Fruit fly (Drosophila melanogaster): Measurements from ENCODE around the gene hth.

hth gene

DNA sequence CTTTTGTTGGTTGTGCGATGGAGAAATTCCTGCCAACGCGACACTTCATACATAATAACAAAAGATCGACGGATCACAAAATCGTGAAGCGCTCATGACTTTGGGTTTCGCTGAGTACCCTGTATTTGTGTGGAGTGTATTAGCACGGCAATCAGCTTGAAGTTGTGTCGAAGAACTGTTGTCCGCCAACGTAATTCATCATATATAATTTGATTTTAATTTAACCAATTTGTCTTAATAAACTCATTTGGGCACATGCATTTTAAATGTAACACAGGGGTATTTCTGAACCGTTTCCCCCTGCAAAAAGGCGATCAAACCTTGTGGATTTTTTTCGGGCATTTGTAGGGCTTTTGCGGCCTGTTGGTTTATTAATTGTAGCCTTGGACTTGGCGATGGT lies 59.8 kb downstream of the hth start (continued):
- peak; percentile 7 for TF ChIP-seq bcd (GFP tag; optimal IDR thresholded peaks at IDR 0.05)
- peak; percentile 23 for TF ChIP-seq CG7839 (tag; optimal IDR thresholded peaks at IDR 0.05)
- no peak for TF ChIP-seq jigr1 (GFP tag; IDR thresholded peaks at IDR 0.05)
- peak; percentile 3 for TF ChIP-seq grau (tag; optimal IDR thresholded peaks at IDR 0.05)
- peak; percentile 48 for TF ChIP-seq slbo (GFP tag; IDR thresholded peaks at IDR 0.05)
- no peak for TF ChIP-seq BtbVII (GFP tag; optimal IDR thresholded peaks at IDR 0.05)
- TF ChIP-seq Mrtf (GFP tag; IDR thresholded peaks at IDR 0.05), result 0 out of 3 replicates have a peak, but pooled peaks have one; percentile 9
- peak; percentile 47 for TF ChIP-seq dmrt11E (tag; optimal IDR thresholded peaks at IDR 0.05)
- peak; percentile 52; the same call in 1 of the 2 replicates for TF ChIP-seq CG17328 (GFP tag; IDR thresholded peaks at IDR 0.05)
- TF ChIP-seq Ada2b (GFP tag; IDR thresholded peaks at IDR 0.05), result peak; percentile 61; the same call in 1 of the 2 replicates
- TF ChIP-seq pho (GFP tag; optimal IDR thresholded peaks at IDR 0.05), result no peak
- peak; percentile 23 for TF ChIP-seq Blimp-1 (GFP tag; optimal IDR thresholded peaks at IDR 0.05)
- TF ChIP-seq tup (GFP tag; optimal IDR thresholded peaks at IDR 0.05), result no peak
- peak; percentile 60 for TF ChIP-seq lbe (GFP tag; optimal IDR thresholded peaks at IDR 0.05)
- TF ChIP-seq phol (tag; optimal IDR thresholded peaks at IDR 0.05), result peak; percentile 32
- 0 out of 3 replicates have a peak, but pooled peaks have one; percentile 18 for TF ChIP-seq CG17361 (GFP tag; IDR thresholded peaks at IDR 0.05)
- TF ChIP-seq CkIIα-i1 (GFP tag; IDR thresholded peaks at IDR 0.05), result no peak
- peak; percentile 13 for TF ChIP-seq CG10979 (tag; optimal IDR thresholded peaks at IDR 0.05)
- TF ChIP-seq corto (GFP tag; optimal IDR thresholded peaks at IDR 0.05), result peak; percentile 34
- no peak for TF ChIP-seq CG9609 (GFP tag; optimal IDR thresholded peaks at IDR 0.05)
- TF ChIP-seq salm (tag; optimal IDR thresholded peaks at IDR 0.05), result no peak
- TF ChIP-seq CG18599 (GFP tag; optimal IDR thresholded peaks at IDR 0.05), result no peak
- TF ChIP-seq tin (GFP tag; optimal IDR thresholded peaks at IDR 0.05), result peak; percentile 20
- TF ChIP-seq CG10209 (GFP tag; optimal IDR thresholded peaks at IDR 0.05), result no peak
- TF ChIP-seq H2.0 (GFP tag; IDR thresholded peaks at IDR 0.05), result peak; percentile 19; the same call in 1 of the 2 replicates
- TF ChIP-seq CG31441 (GFP tag; IDR thresholded peaks at IDR 0.05), result 0 out of 2 replicates have a peak, but pooled peaks have one; percentile 19
- TF ChIP-seq fd64A (GFP tag; optimal IDR thresholded peaks at IDR 0.05), result no peak
- no peak for TF ChIP-seq sd (tag; optimal IDR thresholded peaks at IDR 0.05)
- TF ChIP-seq nerfin-1 (tag; optimal IDR thresholded peaks at IDR 0.05), result no peak
- no peak for TF ChIP-seq CG7745 (tag; optimal IDR thresholded peaks at IDR 0.05)
- TF ChIP-seq ftz-f1 (GFP tag; optimal IDR thresholded peaks at IDR 0.05), result no peak
- TF ChIP-seq esg (GFP tag; conservative IDR thresholded peaks at IDR 0.05), result peak; percentile 35
- TF ChIP-seq dmrt99B (tag; optimal IDR thresholded peaks at IDR 0.05), result peak; percentile 40
- no peak for TF ChIP-seq wdn (GFP tag; IDR thresholded peaks at IDR 0.05)
- TF ChIP-seq ERR (GFP tag; optimal IDR thresholded peaks at IDR 0.05), result no peak
- TF ChIP-seq CG12391 (tag; optimal IDR thresholded peaks at IDR 0.05), result peak; percentile 17
- TF ChIP-seq ranshi (GFP tag; IDR thresholded peaks at IDR 0.05), result 0 out of 2 replicates have a peak, but pooled peaks have one; percentile 22
- no peak for TF ChIP-seq gcm2 (GFP tag; optimal IDR thresholded peaks at IDR 0.05)
- TF ChIP-seq CG4730 (GFP tag; IDR thresholded peaks at IDR 0.05), result no peak
- peak; percentile 92 for TF ChIP-seq Ets65A (GFP tag)
- TF ChIP-seq Neu2 (GFP tag; optimal IDR thresholded peaks at IDR 0.05; ENCODE audit: borderline replicate concordance), result no peak
- no peak for TF ChIP-seq Tbp (GFP tag; optimal IDR thresholded peaks at IDR 0.05)
- peak; percentile 38 for TF ChIP-seq D19B (GFP tag; optimal IDR thresholded peaks at IDR 0.05)
- no peak for TF ChIP-seq CG14014 (GFP tag; IDR thresholded peaks at IDR 0.05)
- TF ChIP-seq gem (tag; optimal IDR thresholded peaks at IDR 0.05), result peak; percentile 47
- TF ChIP-seq eyg (GFP tag; optimal IDR thresholded peaks at IDR 0.05), result no peak
- TF ChIP-seq gro (GFP tag; optimal IDR thresholded peaks at IDR 0.05), result no peak
- no peak for TF ChIP-seq CG15011 (GFP tag; optimal IDR thresholded peaks at IDR 0.05)
- TF ChIP-seq sens (GFP tag), result peak; percentile 85
- no peak for TF ChIP-seq lov (optimal IDR thresholded peaks at IDR 0.05)
- TF ChIP-seq lov (GFP tag; IDR thresholded peaks at IDR 0.05), result peak; percentile 56; the same call in 1 of the 3 replicates

Measured in whole organism, embryonic.